Worm (Caenorhabditis elegans) whole organism, L2 larva: ENCODE data around the gene C01G5.7.

ENCODE experiments used
- C34F6.9 ChIP-seq: fragments of 150-350 bp; optimal IDR thresholded peaks from 2 replicates; lab custom pipeline; 2014; ENCODE audit warnings: missing biosample characterization, missing genetic modification characterization
- F13H6.1 ChIP-seq: sonication (generic microtip); optimal IDR thresholded peaks from 2 replicates; lab custom pipeline; 2016; ENCODE audit warnings: missing genetic modification characterization, missing compliant biosample characterization
- R02D3.7 ChIP-seq: fragments of 150-350 bp; optimal IDR thresholded peaks from 2 replicates; lab custom pipeline; 2014; ENCODE audit warnings: missing biosample characterization, missing genetic modification characterization
- ZK546.5 ChIP-seq: sonication (generic microtip); optimal IDR thresholded peaks from 2 replicates; lab custom pipeline; 2017; ENCODE audit warnings: missing biosample characterization, missing genetic modification characterization
- blmp-1 ChIP-seq: sonication (generic microtip); optimal IDR thresholded peaks from 2 replicates; lab custom pipeline; 2017; ENCODE audit warnings: missing genetic modification characterization, mild to moderate bottlenecking, missing compliant biosample characterization, antibody characterized with exemption, moderate library complexity; ENCODE audit not compliant: insufficient read depth
- ceh-16 ChIP-seq: fragments of 150-350 bp; optimal IDR thresholded peaks from 2 replicates; lab custom pipeline; 2014; ENCODE audit warnings: missing biosample characterization, missing genetic modification characterization
- dmd-4 ChIP-seq: sonication (generic microtip); optimal IDR thresholded peaks from 2 replicates; lab custom pipeline; 2017; ENCODE audit warnings: missing biosample characterization, missing genetic modification characterization
- egl-27 ChIP-seq: sonication (generic microtip); optimal IDR thresholded peaks from 3 replicates; lab custom pipeline; 2017; ENCODE audit warnings: missing biosample characterization, missing genetic modification reagents, missing genetic modification characterization
- fos-1 ChIP-seq: fragments of 150-350 bp; optimal IDR thresholded peaks from 2 replicates; lab custom pipeline; 2014; ENCODE audit warnings: missing biosample characterization, missing genetic modification characterization
- gmeb-1 ChIP-seq: fragments of 150-350 bp; optimal IDR thresholded peaks from 2 replicates; lab custom pipeline; 2014; ENCODE audit warnings: missing biosample characterization, missing genetic modification characterization
- lin-11 ChIP-seq: fragments of 150-350 bp; sonication (generic microtip); optimal IDR thresholded peaks from 2 replicates; lab custom pipeline; 2014; ENCODE audit warnings: missing biosample characterization, missing genetic modification characterization, inconsistent platforms, mixed read lengths
- lin-13 ChIP-seq: fragments of 150-350 bp; optimal IDR thresholded peaks from 2 replicates; lab custom pipeline; 2014; ENCODE audit warnings: missing biosample characterization, missing genetic modification reagents, missing genetic modification characterization
- lsy-2 ChIP-seq, 2 experiments: fragments of 150-350 bp in 1 of 2; sonication (generic microtip) in 1 of 2; optimal IDR thresholded peaks; 2 replicates each; lab custom pipeline; 2014 to 2017; ENCODE audit warnings: missing biosample characterization in 2 of 2, missing genetic modification characterization in 2 of 2
- mab-5 ChIP-seq: fragments of 150-350 bp; optimal IDR thresholded peaks from 2 replicates; lab custom pipeline; 2014; ENCODE audit warnings: missing biosample characterization, missing genetic modification characterization
- mbf-1 ChIP-seq: sonication (generic microtip); optimal IDR thresholded peaks from 2 replicates; lab custom pipeline; 2017; ENCODE audit warnings: missing biosample characterization, missing genetic modification characterization
- mdl-1 ChIP-seq, 2 experiments: fragments of 150-350 bp in 1 of 2; sonication (generic microtip) in 1 of 2; optimal IDR thresholded peaks; 2 replicates each; lab custom pipeline; 2017; ENCODE audit warnings: missing biosample characterization in 2 of 2, missing genetic modification characterization in 2 of 2
- nhr-11 ChIP-seq: fragments of 150-350 bp; optimal IDR thresholded peaks from 2 replicates; lab custom pipeline; 2014; ENCODE audit warnings: missing biosample characterization, missing genetic modification characterization
- nhr-12 ChIP-seq: fragments of 150-350 bp; optimal IDR thresholded peaks from 2 replicates; lab custom pipeline; 2014; ENCODE audit warnings: missing biosample characterization, missing genetic modification characterization
- nhr-129 ChIP-seq: fragments of 150-350 bp; optimal IDR thresholded peaks from 2 replicates; lab custom pipeline; 2014; ENCODE audit warnings: missing biosample characterization, missing genetic modification characterization
- nhr-21 ChIP-seq: fragments of 150-350 bp; optimal IDR thresholded peaks from 2 replicates; lab custom pipeline; 2014; ENCODE audit warnings: missing biosample characterization, missing genetic modification characterization
- nhr-237 ChIP-seq: fragments of 150-350 bp; optimal IDR thresholded peaks from 2 replicates; lab custom pipeline; 2014; ENCODE audit warnings: missing biosample characterization, missing genetic modification characterization
- nhr-6 ChIP-seq: fragments of 150-350 bp; optimal IDR thresholded peaks from 2 replicates; lab custom pipeline; 2014; ENCODE audit warnings: missing biosample characterization, missing genetic modification characterization
- peb-1 ChIP-seq: fragments of 150-350 bp; optimal IDR thresholded peaks from 2 replicates; lab custom pipeline; 2014; ENCODE audit warnings: missing biosample characterization, missing genetic modification characterization
- sem-4 ChIP-seq: fragments of 150-350 bp; optimal IDR thresholded peaks from 2 replicates; lab custom pipeline; 2014; ENCODE audit warnings: missing biosample characterization, missing genetic modification reagents, missing genetic modification characterization
- skn-1 ChIP-seq: sonication (generic microtip); optimal IDR thresholded peaks from 2 replicates; lab custom pipeline; 2017; ENCODE audit warnings: missing biosample characterization, missing genetic modification characterization
- sma-9 ChIP-seq, 2 experiments: fragments of 150-350 bp in 1 of 2; sonication (generic microtip) in 1 of 2; optimal IDR thresholded peaks; 2 replicates each; lab custom pipeline; 2014 to 2016; ENCODE audit warnings: missing genetic modification characterization in 2 of 2, mild to moderate bottlenecking in 1 of 2, missing biosample characterization in 1 of 2, missing compliant biosample characterization in 1 of 2, missing genetic modification reagents in 1 of 2, moderate library complexity in 1 of 2
- snpc-4 ChIP-seq: fragments of 150-350 bp; optimal IDR thresholded peaks from 2 replicates; lab custom pipeline; 2014; ENCODE audit warnings: missing biosample characterization, missing genetic modification characterization
- unc-39 ChIP-seq: fragments of 150-350 bp; optimal IDR thresholded peaks from 2 replicates; lab custom pipeline; 2014; ENCODE audit warnings: missing biosample characterization, missing genetic modification characterization
- unc-55 ChIP-seq: fragments of 150-350 bp; sonication (generic microtip); optimal IDR thresholded peaks from 3 replicates; lab custom pipeline; 2014; ENCODE audit warnings: missing biosample characterization, missing genetic modification reagents, missing genetic modification characterization
- unc-62 ChIP-seq: fragments of 150-350 bp; optimal IDR thresholded peaks from 2 replicates; lab custom pipeline; 2014; ENCODE audit warnings: missing biosample characterization, missing genetic modification reagents, missing genetic modification characterization
- zag-1 ChIP-seq: fragments of 150-350 bp; optimal IDR thresholded peaks from 2 replicates; lab custom pipeline; 2014; ENCODE audit warnings: missing biosample characterization, missing genetic modification characterization
- ztf-1 ChIP-seq: fragments of 200-800 bp; sonication (Bioruptor generic); conservative IDR thresholded peaks from 2 replicates; pipeline ENCODE4 v1.3.6; 2022; ENCODE audit warnings: missing genetic modification characterization, missing compliant biosample characterization
- ztf-11 ChIP-seq: sonication (generic microtip); optimal IDR thresholded peaks from 2 replicates; lab custom pipeline; 2017; ENCODE audit warnings: missing biosample characterization, missing genetic modification characterization

Gene C01G5.7

DNA sequence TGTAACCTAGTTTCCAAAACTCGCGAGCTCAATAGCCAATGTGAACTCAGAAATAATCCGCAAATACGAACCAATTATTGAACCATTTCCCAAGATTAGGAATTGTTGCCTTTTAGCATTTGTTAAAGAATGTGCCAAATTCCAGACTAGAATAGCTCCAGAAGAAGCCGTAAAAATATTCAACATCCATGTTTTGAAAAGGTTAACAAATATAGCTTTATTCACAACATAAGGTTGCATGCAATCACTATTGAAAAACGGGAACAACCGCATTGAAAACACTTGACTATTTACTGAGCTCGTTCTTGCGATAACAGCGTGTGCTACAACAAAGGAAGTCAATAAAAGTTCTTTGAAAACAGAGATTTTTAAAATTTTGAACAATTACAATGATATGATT is 8.6 kb downstream of the C01G5.7 start:
- TF ChIP-seq peb-1 (tag; lab: Kevin White, UChicago) (no peak), unc-55 (GFP tag; lab: Kevin White, UChicago) (no peak), nhr-12 (no peak), ceh-16 (no peak), lin-13 (no peak), R02D3.7 (tag; lab: Kevin White, UChicago) (no peak), sma-9 (GFP tag; optimal IDR thresholded peaks at IDR 0.05; lab: Kevin White, UChicago) (no peak), sma-9 (tag; optimal IDR thresholded peaks at IDR 0.05; lab: Kevin White, UChicago) (no peak), nhr-237 (tag; lab: Kevin White, UChicago) (no peak), nhr-6 (no peak), C34F6.9 (no peak), mab-5 (tag; lab: Kevin White, UChicago) (no peak), F13H6.1 (tag; lab: Kevin White, UChicago) (no peak), mdl-1 (tag; optimal IDR thresholded peaks at IDR 0.05; lab: Kevin White, UChicago) (no peak), ztf-11 (tag; lab: Kevin White, UChicago) (no peak), lsy-2 (tag; optimal IDR thresholded peaks at IDR 0.05; lab: Kevin White, UChicago) (no peak)

DNA sequence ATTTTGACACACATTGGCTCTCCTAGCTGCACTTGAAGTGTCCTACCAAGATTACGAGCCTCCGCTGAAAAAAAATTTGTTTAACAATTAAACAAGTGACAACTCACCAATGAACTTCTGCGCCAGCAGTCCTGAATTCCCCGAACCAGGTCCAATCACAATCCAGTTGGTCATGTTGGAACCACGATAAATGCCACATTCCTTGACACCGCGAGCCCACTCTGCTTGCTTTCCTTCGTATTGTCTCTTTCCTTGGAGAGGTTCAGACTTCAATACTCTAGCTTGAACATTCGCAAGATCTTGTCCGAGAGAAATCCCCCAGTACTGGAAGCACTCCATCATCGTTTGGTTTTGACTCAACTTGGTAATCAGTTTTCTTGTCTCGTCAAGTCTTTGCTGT is 10.2 kb downstream of the C01G5.7 start:
- TF ChIP-seq lin-13 (no peak), ceh-16 (no peak), nhr-11 (tag; lab: Kevin White, UChicago) (no peak), ZK546.5 (tag; lab: Kevin White, UChicago) (no peak)

DNA sequence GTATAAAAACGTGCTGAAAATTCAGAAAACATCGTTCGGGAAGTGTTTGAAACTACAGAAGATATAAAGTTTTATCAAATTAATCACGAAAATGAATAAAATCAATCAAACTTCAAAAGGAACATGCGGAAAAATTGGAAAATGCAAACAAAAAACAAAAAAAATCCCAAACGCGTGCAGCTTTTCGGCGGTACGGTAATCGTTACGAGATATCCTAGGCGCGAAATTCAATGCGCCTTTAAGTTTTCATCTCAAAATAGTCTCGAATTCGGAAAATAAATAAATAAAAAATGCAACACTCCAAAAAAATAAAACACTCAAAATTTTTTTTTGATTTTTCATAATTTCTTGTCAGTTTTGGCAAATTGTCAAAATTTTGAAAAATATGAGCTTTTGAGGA is 11.9 kb downstream of the C01G5.7 start:
- TF ChIP-seq nhr-21 (no peak), blmp-1 (tag; lab: Kevin White, UChicago) (no peak), gmeb-1 (no peak), ztf-1 (GFP tag; lab: Robert Waterston, UW) (no peak), lin-11 (tag; lab: Kevin White, UChicago) (no peak), fos-1 (tag; lab: Kevin White, UChicago) (no peak), ZK546.5 (tag; lab: Kevin White, UChicago) (no peak), unc-39 (no peak), snpc-4 (no peak), dmd-4 (tag; lab: Kevin White, UChicago) (no peak), mbf-1 (tag; lab: Kevin White, UChicago) (no peak), sma-9 (GFP tag; optimal IDR thresholded peaks at IDR 0.05; lab: Kevin White, UChicago) (no peak), sma-9 (tag; optimal IDR thresholded peaks at IDR 0.05; lab: Kevin White, UChicago) (no peak), ceh-16 (no peak)

- no peak for TF ChIP-seq gmeb-1
- TF ChIP-seq sem-4: no peak
- no peak for TF ChIP-seq egl-27 (tag; lab: Kevin White, UChicago)
- no peak for TF ChIP-seq F13H6.1 (tag; lab: Kevin White, UChicago)
- TF ChIP-seq ztf-11 (tag; lab: Kevin White, UChicago): no peak
- TF ChIP-seq zag-1: no peak
- TF ChIP-seq unc-62: no peak
- TF ChIP-seq R02D3.7 (tag; lab: Kevin White, UChicago): no peak
- no peak for TF ChIP-seq peb-1 (tag; lab: Kevin White, UChicago)
These were observed 13.5 kb downstream of the C01G5.7 start, which contains the start of gene C01G5.4 for ce11 chrIV:6531450-6531849. Gene C01G5.4 (plus strand): TSS chrIV:6531750.

- TF ChIP-seq mbf-1 (tag; lab: Kevin White, UChicago) (no peak), F13H6.1 (tag; lab: Kevin White, UChicago) (no peak), lsy-2 (tag; optimal IDR thresholded peaks at IDR 0.05; lab: Kevin White, UChicago) (no peak), fos-1 (tag; lab: Kevin White, UChicago) (no peak), sma-9 (GFP tag; optimal IDR thresholded peaks at IDR 0.05; lab: Kevin White, UChicago) (no peak), sma-9 (tag; optimal IDR thresholded peaks at IDR 0.05; lab: Kevin White, UChicago) (no peak), nhr-129 (no peak), skn-1 (tag; lab: Kevin White, UChicago) (no peak), unc-62 (no peak)
These were observed 17.9 kb downstream of the C01G5.7 start, which contains the start of gene C01G5.3 for ce11 chrIV:6535908-6536307. Gene C01G5.3 (plus strand): TSS chrIV:6536208.
